Fruit fly (Drosophila melanogaster) whole organism, embryonic: ENCODE measurements around the gene CG43401.

Experiments used
- Asciz ChIP-seq: fragments of 200-800 bp; sonication (Bioruptor generic); optimal IDR thresholded peaks from 2 replicates; lab custom pipeline; 2017; ENCODE audit warnings: missing biosample characterization, mild to moderate bottlenecking, missing genetic modification characterization, missing genetic modification reagents
- Atf6 ChIP-seq: fragments of 200-800 bp; sonication (Bioruptor generic); IDR thresholded peaks from 2 replicates; pipeline ENCODE4 v1.3.6; 2022; ENCODE audit warnings: missing biosample characterization, missing genetic modification characterization
- CG10654 ChIP-seq: fragments of 200-800 bp; sonication (Bioruptor generic); optimal IDR thresholded peaks from 2 replicates; lab custom pipeline; 2016; ENCODE audit warnings: missing biosample characterization, missing genetic modification characterization
- CG12299 ChIP-seq: fragments of 200-800 bp; sonication (Bioruptor generic); optimal IDR thresholded peaks from 2 replicates; lab custom pipeline; 2018; ENCODE audit warnings: missing biosample characterization, mild to moderate bottlenecking, missing genetic modification characterization
- CG13424 ChIP-seq: fragments of 200-800 bp; sonication (Bioruptor generic); optimal IDR thresholded peaks from 2 replicates; lab custom pipeline; 2019; ENCODE audit warnings: missing biosample characterization, mild to moderate bottlenecking, missing genetic modification characterization, moderate library complexity
- CG14014 ChIP-seq: fragments of 200-800 bp; sonication (Bioruptor generic); IDR thresholded peaks from 2 replicates; pipeline ENCODE4 v1.3.6; 2022; ENCODE audit warnings: missing biosample characterization, missing genetic modification characterization
- CG15073 ChIP-seq: fragments of 200-800 bp; sonication (Bioruptor generic); optimal IDR thresholded peaks from 2 replicates; lab custom pipeline; 2016; ENCODE audit warnings: missing biosample characterization, missing genetic modification characterization
- CG15479 ChIP-seq: fragments of 200-800 bp; sonication (Bioruptor generic); optimal IDR thresholded peaks from 3 replicates; lab custom pipeline; 2019; ENCODE audit warnings: missing biosample characterization, mild to moderate bottlenecking, missing genetic modification characterization, moderate library complexity
- CG17186 ChIP-seq: fragments of 200-800 bp; sonication (Bioruptor generic); optimal IDR thresholded peaks from 3 replicates; lab custom pipeline; 2017; ENCODE audit warnings: missing biosample characterization, missing genetic modification reagents, missing genetic modification characterization
- CG18262 ChIP-seq: fragments of 200-800 bp; optimal IDR thresholded peaks from 3 replicates; lab custom pipeline; 2019; ENCODE audit warnings: missing biosample characterization, mild to moderate bottlenecking, missing genetic modification characterization, moderate library complexity
- CG2120 ChIP-seq: fragments of 200-800 bp; sonication (Bioruptor generic); optimal IDR thresholded peaks from 3 replicates; lab custom pipeline; 2016; ENCODE audit warnings: missing biosample characterization, missing genetic modification characterization
- CG2678 ChIP-seq: fragments of 200-800 bp; sonication (Bioruptor generic); optimal IDR thresholded peaks from 3 replicates; lab custom pipeline; 2019; ENCODE audit warnings: missing biosample characterization, mild to moderate bottlenecking, missing genetic modification characterization, moderate library complexity
- CG2712 ChIP-seq: fragments of 200-800 bp; optimal IDR thresholded peaks from 3 replicates; lab custom pipeline; 2019; ENCODE audit warnings: missing biosample characterization, mild to moderate bottlenecking, missing genetic modification characterization, moderate library complexity
- CG30020 ChIP-seq: fragments of 200-800 bp; optimal IDR thresholded peaks from 2 replicates; lab custom pipeline; 2019; ENCODE audit warnings: missing biosample characterization, mild to moderate bottlenecking, missing genetic modification characterization, moderate library complexity
- CG32772 ChIP-seq: fragments of 200-800 bp; sonication (Bioruptor generic); IDR thresholded peaks from 2 replicates; pipeline ENCODE4 v1.3.6; 2022; ENCODE audit warnings: missing biosample characterization, missing genetic modification characterization
- CG3726 ChIP-seq: fragments of 200-800 bp; sonication (Bioruptor generic); IDR thresholded peaks from 3 replicates; pipeline ENCODE4, ENCODE4 v1.3.6; 2022; ENCODE audit warnings: missing biosample characterization, missing genetic modification characterization
- CG4328 ChIP-seq: fragments of 200-800 bp; sonication (Bioruptor generic); optimal IDR thresholded peaks from 3 replicates; lab custom pipeline; 2017; ENCODE audit warnings: missing biosample characterization, missing genetic modification reagents, missing genetic modification characterization
- CG7745 ChIP-seq: fragments of 200-800 bp; sonication (Bioruptor generic); optimal IDR thresholded peaks from 2 replicates; lab custom pipeline; 2018; ENCODE audit warnings: missing biosample characterization, mild to moderate bottlenecking, missing genetic modification characterization, moderate library complexity
- CG7786 ChIP-seq: fragments of 200-800 bp; sonication (Bioruptor generic); optimal IDR thresholded peaks from 2 replicates; lab custom pipeline; 2016; ENCODE audit warnings: missing biosample characterization, missing genetic modification characterization
- CG7987 ChIP-seq: fragments of 200-800 bp; sonication (Bioruptor generic); optimal IDR thresholded peaks from 2 replicates; lab custom pipeline; 2018; ENCODE audit warnings: missing biosample characterization, mild to moderate bottlenecking, missing genetic modification characterization, moderate library complexity
- CTCF ChIP-seq: fragments of 200-800 bp; sonication (Bioruptor generic); optimal IDR thresholded peaks from 2 replicates; lab custom pipeline; 2017; ENCODE audit warnings: missing biosample characterization, mild to moderate bottlenecking, missing genetic modification characterization, moderate library complexity
- Drgx ChIP-seq: fragments of 200-800 bp; sonication (Bioruptor generic); IDR thresholded peaks from 2 replicates; pipeline ENCODE4 v1.3.6; 2022; ENCODE audit warnings: missing biosample characterization, missing genetic modification characterization
- ERR ChIP-seq: fragments of 200-800 bp; sonication (Bioruptor generic); optimal IDR thresholded peaks from 2 replicates; lab custom pipeline; 2016; ENCODE audit warnings: missing biosample characterization, missing genetic modification characterization
- H2.0 ChIP-seq: fragments of 200-800 bp; sonication (Bioruptor generic); IDR thresholded peaks from 2 replicates; pipeline ENCODE4 v1.3.6; 2022; ENCODE audit warnings: missing biosample characterization, missing genetic modification characterization
- HLH3B ChIP-seq: fragments of 200-800 bp; sonication (Bioruptor generic); IDR thresholded peaks from 2 replicates; pipeline ENCODE4 v1.3.6; 2022; ENCODE audit warnings: missing biosample characterization, missing genetic modification characterization
- Hr39 ChIP-seq: fragments of >200 bp; optimal IDR thresholded peaks from 2 replicates; lab custom pipeline; 2017
- Nf-YA ChIP-seq: fragments of 200-800 bp; sonication (Bioruptor generic); IDR thresholded peaks from 2 replicates; pipeline ENCODE4 v1.3.6; 2022; ENCODE audit warnings: missing biosample characterization, missing genetic modification characterization
- Opbp ChIP-seq: fragments of 200-800 bp; sonication (Bioruptor generic); IDR thresholded peaks from 3 replicates; pipeline ENCODE4 v1.3.6; 2022; ENCODE audit warnings: missing biosample characterization, missing genetic modification characterization; ENCODE audit not compliant: partially characterized antibody
- Side ChIP-seq: fragments of 200-800 bp; sonication (Bioruptor generic); optimal IDR thresholded peaks from 2 replicates; lab custom pipeline; 2016; ENCODE audit warnings: missing biosample characterization, missing genetic modification characterization
- cg ChIP-seq: fragments of 200-800 bp; sonication (Bioruptor generic); optimal IDR thresholded peaks from 3 replicates; lab custom pipeline; 2019; ENCODE audit warnings: missing biosample characterization, mild to moderate bottlenecking, missing genetic modification characterization, moderate library complexity
- dm ChIP-seq: fragments of 200-800 bp; sonication (Bioruptor generic); optimal IDR thresholded peaks from 3 replicates; lab custom pipeline; 2016; ENCODE audit warnings: missing biosample characterization, missing genetic modification characterization
- fd96Cb ChIP-seq: fragments of 200-800 bp; sonication (Bioruptor generic); optimal IDR thresholded peaks from 2 replicates; lab custom pipeline; 2018; ENCODE audit warnings: missing biosample characterization, mild to moderate bottlenecking, missing genetic modification characterization, moderate library complexity
- gfzf ChIP-seq: fragments of 200-800 bp; sonication (Bioruptor generic); optimal IDR thresholded peaks from 2 replicates; lab custom pipeline; 2016; ENCODE audit warnings: missing biosample characterization, mild to moderate bottlenecking, missing genetic modification characterization, moderate library complexity
- hth ChIP-seq: fragments of >200 bp; optimal IDR thresholded peaks from 2 replicates; lab custom pipeline; 2017; ENCODE audit warnings: inconsistent platforms
- ind ChIP-seq: fragments of 200-800 bp; sonication (Bioruptor generic); optimal IDR thresholded peaks from 3 replicates; lab custom pipeline; 2016; ENCODE audit warnings: missing biosample characterization, missing genetic modification characterization
- jumu ChIP-seq: fragments of 200-800 bp; sonication (Bioruptor generic); optimal IDR thresholded peaks from 3 replicates; lab custom pipeline; 2016; ENCODE audit warnings: missing biosample characterization, missing genetic modification characterization
- kah ChIP-seq: fragments of 200-800 bp; sonication (Bioruptor generic); optimal IDR thresholded peaks from 2 replicates; lab custom pipeline; 2018; ENCODE audit warnings: missing biosample characterization, mild to moderate bottlenecking, missing genetic modification characterization
- knrl ChIP-seq: fragments of 200-800 bp; sonication (Bioruptor generic); IDR thresholded peaks from 3 replicates; pipeline ENCODE4 v1.3.6; 2022; ENCODE audit warnings: missing biosample characterization, missing genetic modification characterization; ENCODE audit not compliant: partially characterized antibody
- mirr ChIP-seq: fragments of 200-800 bp; sonication (Bioruptor generic); optimal IDR thresholded peaks from 3 replicates; lab custom pipeline; 2018; ENCODE audit warnings: missing biosample characterization, mild to moderate bottlenecking, missing genetic modification characterization
- org-1 ChIP-seq: fragments of 200-800 bp; sonication (Bioruptor generic); optimal IDR thresholded peaks from 2 replicates; lab custom pipeline; 2017; ENCODE audit warnings: missing biosample characterization, missing genetic modification characterization
- peb ChIP-seq: fragments of 200-800 bp; sonication (Bioruptor generic); IDR thresholded peaks from 2 replicates; pipeline ENCODE4 v1.3.6; 2022; ENCODE audit warnings: missing biosample characterization, missing genetic modification characterization
- prd ChIP-seq, 3 experiments: fragments of >200 bp in 2 of 3; fragments of 200-800 bp in 1 of 3; sonication (Bioruptor generic) in 1 of 3; optimal IDR thresholded peaks in 2 of 3; IDR thresholded peaks in 1 of 3; 2 replicates in 2 of 3; 3 replicates in 1 of 3; pipeline versions ENCODE4 v1.3.6 to Lab custom; 2017 to 2022; ENCODE audit warnings: missing biosample characterization in 1 of 3, missing genetic modification characterization in 1 of 3
- sima ChIP-seq: fragments of 200-800 bp; sonication (Bioruptor generic); optimal IDR thresholded peaks from 2 replicates; lab custom pipeline; 2016; ENCODE audit warnings: missing biosample characterization, missing genetic modification characterization
- slbo ChIP-seq: fragments of 200-800 bp; sonication (Bioruptor generic); IDR thresholded peaks from 2 replicates; pipeline ENCODE4 v1.3.6; 2022; ENCODE audit warnings: missing biosample characterization, missing genetic modification characterization
- so ChIP-seq: fragments of 200-800 bp; sonication (Bioruptor generic); IDR thresholded peaks from 3 replicates; pipeline ENCODE4 v1.3.6; 2022; ENCODE audit warnings: missing biosample characterization, missing genetic modification characterization
- tio ChIP-seq: fragments of 200-800 bp; sonication (Bioruptor generic); optimal IDR thresholded peaks from 2 replicates; lab custom pipeline; 2017; ENCODE audit warnings: missing biosample characterization, missing genetic modification characterization, inconsistent platforms
- unc-4 ChIP-seq: fragments of 200-800 bp; sonication (Bioruptor generic); IDR thresholded peaks from 2 replicates; pipeline ENCODE4 v1.3.6; 2022; ENCODE audit warnings: missing biosample characterization, missing genetic modification characterization; ENCODE audit not compliant: partially characterized antibody
- vvl ChIP-seq: fragments of 200-800 bp; sonication (Bioruptor generic); IDR thresholded peaks from 2 replicates; pipeline ENCODE4 v1.3.6; 2022; ENCODE audit warnings: missing biosample characterization, missing genetic modification characterization
- wek ChIP-seq: fragments of 200-800 bp; sonication (Bioruptor generic); optimal IDR thresholded peaks from 3 replicates; lab custom pipeline; 2018; ENCODE audit warnings: missing biosample characterization, mild to moderate bottlenecking, missing genetic modification characterization, moderate library complexity
- wor ChIP-seq: fragments of 200-800 bp; sonication (Bioruptor generic); IDR thresholded peaks from 2 replicates; pipeline ENCODE4 v1.3.6; 2022; ENCODE audit warnings: missing biosample characterization, missing genetic modification characterization
- yki ChIP-seq: fragments of >200 bp; optimal IDR thresholded peaks from 3 replicates; lab custom pipeline; 2018
- zf30C ChIP-seq: fragments of 200-800 bp; sonication (Bioruptor generic); optimal IDR thresholded peaks from 3 replicates; lab custom pipeline; 2018; ENCODE audit warnings: missing biosample characterization, mild to moderate bottlenecking, missing genetic modification characterization
- zfh1 ChIP-seq: fragments of 200-800 bp; sonication (Bioruptor generic); IDR thresholded peaks from 3 replicates; pipeline ENCODE4 v1.3.6; 2022; ENCODE audit warnings: missing biosample characterization, missing genetic modification characterization

The CG43401 gene

DNA sequence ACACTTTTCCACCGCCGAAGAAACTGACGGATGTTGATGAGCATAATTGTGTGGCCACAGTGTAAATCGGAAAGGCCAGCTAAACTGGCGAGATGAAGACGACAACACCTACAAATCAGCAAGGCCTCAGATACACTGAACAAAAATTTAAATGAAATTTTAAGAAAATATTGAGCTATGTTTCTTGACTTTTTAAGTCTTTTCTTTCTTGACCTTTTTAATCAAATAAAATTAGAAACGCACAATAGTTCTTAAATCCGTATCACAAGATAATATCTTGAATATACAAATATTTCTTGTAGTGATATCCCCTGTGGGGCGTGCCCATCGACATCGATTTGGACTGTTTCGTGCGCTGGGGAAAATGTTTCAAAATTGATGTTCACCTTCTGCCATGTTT is at the start of gene CG43401:
TSS of gene CG43401 (plus strand) at position 185 of the 400 bp plus-strand sequence.
- TF ChIP-seq CG12299 (tag; lab: Kevin White, UChicago) = peak; percentile 13
- no peak for TF ChIP-seq kah (GFP tag; lab: Kevin White, UChicago)
- peak; percentile 83 for TF ChIP-seq vvl (GFP tag; lab: Robert Waterston, UW)
- TF ChIP-seq dm (GFP tag; lab: Kevin White, UChicago) = no peak
- peak; percentile 4 for TF ChIP-seq CG15073 (GFP tag; lab: Kevin White, UChicago)
- TF ChIP-seq CG14014 = peak; percentile 59; the same call in 1 of the 2 replicates
- TF ChIP-seq zfh1 (GFP tag; lab: Robert Waterston, UW) = peak; percentile 77; the same call in 2 of the 3 replicates
- TF ChIP-seq fd96Cb (tag; lab: Kevin White, UChicago) = peak; percentile 50
- no peak for TF ChIP-seq peb (GFP tag; lab: Robert Waterston, UW)
- TF ChIP-seq mirr (GFP tag; lab: Kevin White, UChicago) = no peak
- no peak for TF ChIP-seq ERR (GFP tag; lab: Kevin White, UChicago)
- TF ChIP-seq wek (GFP tag; lab: Kevin White, UChicago) = no peak
- peak; percentile 67 for TF ChIP-seq CG32772
- TF ChIP-seq Drgx (GFP tag; lab: Robert Waterston, UW) = no peak
- TF ChIP-seq gfzf (GFP tag; lab: Kevin White, UChicago) = no peak
- TF ChIP-seq knrl (GFP tag; lab: Robert Waterston, UW) = no peak
- no peak for TF ChIP-seq hth (lab: Kevin White, UChicago)
- TF ChIP-seq CG18262 (tag; lab: Kevin White, UChicago) = peak; percentile 43
- peak; percentile 49; the same call in 1 of the 3 replicates for TF ChIP-seq CG3726
- TF ChIP-seq sima (GFP tag; lab: Kevin White, UChicago) = peak; percentile 5
- TF ChIP-seq zf30C (GFP tag; lab: Kevin White, UChicago) = peak; percentile 26
- TF ChIP-seq so (GFP tag; lab: Robert Waterston, UW) = peak; percentile 67; the same call in 1 of the 3 replicates
- TF ChIP-seq CG30020 (tag; lab: Kevin White, UChicago) = no peak
- no peak for TF ChIP-seq CG7745 (tag; lab: Kevin White, UChicago)
- peak; percentile 42 for TF ChIP-seq tio (GFP tag; lab: Kevin White, UChicago)
- TF ChIP-seq CG17186 (GFP tag; lab: Kevin White, UChicago) = no peak
- no peak for TF ChIP-seq CG15479 (GFP tag; lab: Kevin White, UChicago)
- peak; percentile 50 for TF ChIP-seq CG2712 (tag; lab: Kevin White, UChicago)
- TF ChIP-seq CG7987 (GFP tag; lab: Kevin White, UChicago) = no peak
- peak; percentile 36 for TF ChIP-seq ind
- no peak for TF ChIP-seq cg
- no peak for TF ChIP-seq Opbp (GFP tag; lab: Robert Waterston, UW)
- no peak for TF ChIP-seq yki
- TF ChIP-seq H2.0 (GFP tag; lab: Robert Waterston, UW) = peak; percentile 65
- no peak for TF ChIP-seq unc-4 (GFP tag; lab: Robert Waterston, UW)
- TF ChIP-seq CG2120 (GFP tag; lab: Kevin White, UChicago) = peak; percentile 15
- TF ChIP-seq Nf-YA = peak; percentile 42; the same call in 1 of the 2 replicates
- peak; percentile 52 for TF ChIP-seq CG13424 (tag; lab: Kevin White, UChicago)
- peak; percentile 51 for TF ChIP-seq CG2678 (tag; lab: Kevin White, UChicago)
- TF ChIP-seq Hr39 (lab: Kevin White, UChicago) = no peak
- TF ChIP-seq org-1 (GFP tag; lab: Kevin White, UChicago) = no peak
- TF ChIP-seq wor (GFP tag; lab: Robert Waterston, UW) = peak; percentile 57
- no peak for TF ChIP-seq jumu (GFP tag; lab: Kevin White, UChicago)
- TF ChIP-seq CTCF (GFP tag; lab: Kevin White, UChicago) = no peak
- TF ChIP-seq Atf6 (GFP tag; lab: Robert Waterston, UW) = peak; percentile 68; the same call in 1 of the 2 replicates
- TF ChIP-seq CG10654 (GFP tag; lab: Kevin White, UChicago) = peak; percentile 41
- no peak for TF ChIP-seq CG4328 (GFP tag; lab: Kevin White, UChicago)
- TF ChIP-seq Side (GFP tag; lab: Kevin White, UChicago) = peak; percentile 20
- TF ChIP-seq Asciz = no peak
- no peak for TF ChIP-seq CG7786 (GFP tag; lab: Kevin White, UChicago)
- no peak for TF ChIP-seq prd (optimal IDR thresholded peaks at IDR 0.05; lab: Kevin White, UChicago)
- peak; percentile 66 for TF ChIP-seq prd (GFP tag; IDR thresholded peaks at IDR 0.05; lab: Robert Waterston, UW)
- peak; percentile 67 for TF ChIP-seq slbo (GFP tag; lab: Robert Waterston, UW)
- TF ChIP-seq HLH3B (GFP tag; lab: Robert Waterston, UW) = peak; percentile 75
